Fruit fly (Drosophila melanogaster) whole organism: ENCODE results near the gene Teh1.

Source experiments
- CG8478 ChIP-seq: fragments of >200 bp; optimal IDR thresholded peaks from 2 replicates; lab custom pipeline; 2018; ENCODE audit warnings: inconsistent platforms
- Dll ChIP-seq: fragments of >200 bp; optimal IDR thresholded peaks from 2 replicates; lab custom pipeline; 2017
- EcR ChIP-seq, 2 experiments: fragments of >200 bp; optimal IDR thresholded peaks; 2 replicates each; lab custom pipeline; 2017; ENCODE audit warnings: missing biosample characterization in 2 of 2, missing genetic modification characterization in 2 of 2, missing genetic modification reagents in 2 of 2
- pan ChIP-seq: fragments of >200 bp; optimal IDR thresholded peaks from 2 replicates; lab custom pipeline; 2017
- psq ChIP-seq: fragments of >200 bp; optimal IDR thresholded peaks from 2 replicates; lab custom pipeline; 2017
- usp ChIP-seq: fragments of >200 bp; optimal IDR thresholded peaks from 2 replicates; lab custom pipeline; 2017; ENCODE audit warnings: missing biosample characterization, missing genetic modification characterization, mixed read lengths

Gene Teh1

DNA sequence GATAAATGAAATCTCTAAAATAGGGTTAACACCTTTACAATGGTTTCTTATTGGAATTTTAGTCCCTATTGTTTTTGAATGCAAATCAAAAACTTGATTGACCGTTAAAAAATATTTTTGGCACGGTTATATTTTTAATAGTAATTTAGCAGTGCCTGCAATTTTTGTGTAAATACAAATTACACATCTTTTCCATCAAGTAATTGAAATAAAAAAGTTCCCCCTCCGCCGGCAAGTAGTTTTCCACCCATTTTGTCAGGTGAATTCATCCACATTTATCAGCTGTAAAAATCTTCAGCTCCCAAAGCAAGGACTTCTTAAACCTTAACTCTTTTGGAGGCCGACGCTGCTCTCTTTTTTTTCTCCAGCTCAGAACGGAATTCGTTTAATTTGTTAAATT is 44.2 kb downstream of the Teh1 start, which contains the start of gene CG34302:
Gene CG34302 (minus strand): TSS at position 101 of the 400 bp plus-strand sequence.
- no peak for TF ChIP-seq EcR (GFP tag; optimal IDR thresholded peaks at IDR 0.05; lab: Kevin White, UChicago)

DNA sequence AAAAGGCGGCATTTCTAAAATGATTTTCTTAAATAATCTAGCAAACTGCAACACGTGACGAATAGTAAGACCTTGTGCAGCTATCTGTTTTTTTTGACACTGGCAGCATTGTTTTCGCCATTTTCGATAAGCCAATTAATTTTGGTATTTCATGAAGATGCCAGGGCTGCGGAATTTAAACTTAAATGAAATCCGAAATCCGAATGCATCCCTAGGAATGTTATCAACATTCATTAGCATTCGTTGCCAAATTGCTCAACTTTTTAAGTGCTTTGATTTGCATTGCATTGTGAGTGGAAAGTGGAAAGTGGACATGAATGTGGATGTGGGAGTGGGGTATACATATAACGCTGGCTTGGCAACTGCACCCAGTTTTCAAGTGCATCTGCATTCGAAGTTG is 46.8 kb downstream of the Teh1 start, which contains the start of gene CG42857:
Gene CG42857 (minus strand): TSS at position 101 of the 400 bp plus-strand sequence.
- no peak for TF ChIP-seq pan (lab: Kevin White, UChicago)
- TF ChIP-seq Dll (lab: Kevin White, UChicago), result no peak
- no peak for TF ChIP-seq usp (GFP tag; lab: Kevin White, UChicago)
- TF ChIP-seq psq (lab: Kevin White, UChicago), result no peak
- no peak for TF ChIP-seq CG8478 (lab: Kevin White, UChicago)
- TF ChIP-seq EcR (GFP tag; optimal IDR thresholded peaks at IDR 0.05; lab: Kevin White, UChicago), result no peak

DNA sequence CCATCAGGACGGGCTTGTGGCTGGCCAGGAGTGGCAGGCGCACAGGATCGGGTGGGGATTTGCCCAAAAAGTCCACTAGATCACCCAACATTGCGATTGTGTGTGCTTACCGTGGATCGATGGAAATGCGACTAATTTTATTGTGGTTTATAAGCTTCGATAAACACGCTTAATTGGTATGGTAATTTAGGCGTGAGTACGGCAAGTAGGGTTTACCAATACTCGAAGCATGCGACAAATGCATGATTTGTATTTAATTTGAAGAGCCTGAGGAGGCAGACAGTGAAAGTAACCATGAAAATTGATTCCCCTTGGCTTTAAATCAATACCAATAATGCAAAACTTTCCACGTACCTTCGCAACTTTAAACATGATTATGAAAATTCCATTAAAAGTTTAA is 48.1 kb downstream of the Teh1 start, which contains the start of gene CG9458:
Gene CG9458 (minus strand): TSS at position 101 of the 400 bp plus-strand sequence.
- TF ChIP-seq psq (lab: Kevin White, UChicago), result no peak
- no peak for TF ChIP-seq pan (lab: Kevin White, UChicago)
- TF ChIP-seq EcR (GFP tag; optimal IDR thresholded peaks at IDR 0.05; lab: Kevin White, UChicago), result no peak

DNA sequence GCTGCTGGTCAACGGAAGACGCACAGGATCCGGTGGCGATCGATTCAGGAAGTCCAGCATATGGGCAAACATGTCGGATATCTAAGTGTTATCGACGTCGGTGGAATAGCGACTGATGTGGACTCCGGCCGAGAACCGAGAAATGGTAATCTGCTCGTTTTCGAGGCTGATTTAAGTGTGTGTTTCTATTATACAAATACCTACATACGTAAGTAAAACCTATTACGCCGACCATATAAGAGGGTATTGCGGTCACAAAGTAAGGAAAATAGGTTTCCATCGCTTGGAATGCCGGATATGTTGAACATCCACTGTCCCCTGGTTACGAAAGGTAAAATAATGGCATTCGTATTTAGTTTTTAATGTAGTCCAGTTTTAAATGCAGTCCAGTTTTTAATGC is 49.6 kb downstream of the Teh1 start, which contains the start of gene CG9459:
Gene CG9459 (minus strand): TSS at position 101 of the 400 bp plus-strand sequence.
- no peak for TF ChIP-seq usp (GFP tag; lab: Kevin White, UChicago)
- no peak for TF ChIP-seq psq (lab: Kevin White, UChicago)
- TF ChIP-seq Dll (lab: Kevin White, UChicago), result no peak
- no peak for TF ChIP-seq EcR (GFP tag; optimal IDR thresholded peaks at IDR 0.05; lab: Kevin White, UChicago)
- no peak for TF ChIP-seq CG8478 (lab: Kevin White, UChicago)
- TF ChIP-seq pan (lab: Kevin White, UChicago), result no peak

DNA sequence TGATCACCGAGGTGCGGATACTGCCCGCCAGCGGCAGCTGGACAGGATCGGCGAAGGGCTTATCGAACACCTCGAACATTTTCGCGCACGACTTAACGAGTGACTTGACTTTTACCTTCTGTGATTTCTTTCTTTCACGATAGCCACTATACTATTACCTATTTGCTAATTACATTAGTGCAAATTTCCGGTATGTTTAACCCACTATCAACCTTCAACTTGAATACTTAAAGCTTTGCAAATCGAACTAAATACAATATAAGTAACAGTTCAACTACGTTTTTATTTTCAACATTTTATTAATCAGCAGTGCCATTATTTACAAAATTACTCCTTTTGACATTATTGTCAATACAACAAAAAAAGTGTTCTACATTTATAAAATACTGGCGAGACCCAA is 51.0 kb downstream of the Teh1 start, which contains the start of gene CG16904:
Gene CG16904 (minus strand): TSS at position 101 of the 400 bp plus-strand sequence.
- TF ChIP-seq EcR (GFP tag; optimal IDR thresholded peaks at IDR 0.05; lab: Kevin White, UChicago), result no peak
- no peak for TF ChIP-seq CG8478 (lab: Kevin White, UChicago)

DNA sequence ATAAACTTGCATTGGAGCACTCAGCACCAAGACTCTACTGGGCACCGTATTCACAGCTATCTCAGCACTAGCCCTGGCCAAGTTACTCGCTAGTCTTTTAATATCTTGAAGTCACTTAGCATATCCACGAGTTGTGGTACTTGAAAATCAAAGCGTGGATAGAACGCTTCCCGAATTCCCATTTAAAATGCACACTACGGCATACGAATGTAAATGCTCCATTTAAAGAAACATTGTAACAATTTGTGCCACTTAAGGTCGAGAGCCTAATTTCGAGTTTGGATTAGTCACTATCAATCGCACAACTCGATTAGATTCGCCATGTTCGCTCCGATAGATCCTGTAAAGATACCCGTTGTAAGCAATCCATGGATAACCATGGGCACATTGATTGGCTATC is 54.1 kb downstream of the Teh1 start, which contains the start of gene eloF:
Gene eloF (plus strand): TSS at position 301 of the 400 bp plus-strand sequence.
- TF ChIP-seq CG8478 (lab: Kevin White, UChicago) (no peak), psq (lab: Kevin White, UChicago) (no peak)

DNA sequence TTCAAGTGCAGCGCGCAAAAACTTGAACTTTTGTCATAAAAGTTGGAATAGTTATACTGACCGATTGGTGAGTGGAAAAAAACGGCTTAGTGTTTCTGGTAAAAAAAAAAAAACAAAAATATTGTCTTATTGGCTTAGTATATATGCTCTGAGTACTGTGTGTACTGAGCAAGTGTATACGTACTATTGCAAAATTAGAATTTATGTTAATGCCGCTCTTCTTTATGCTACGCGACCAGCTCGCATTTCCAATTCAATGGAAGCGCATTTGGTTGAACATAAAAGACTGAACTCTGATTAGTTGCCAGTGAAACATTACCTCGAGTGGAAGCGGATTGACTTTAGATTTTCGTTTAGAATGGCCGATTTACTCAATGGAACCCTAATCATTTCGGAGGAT is 55.5 kb downstream of the Teh1 start, which contains the start of gene CG8534:
Gene CG8534 (plus strand): TSS at position 301 of the 400 bp plus-strand sequence.
- no peak for TF ChIP-seq usp (GFP tag; lab: Kevin White, UChicago)
- TF ChIP-seq EcR (GFP tag; optimal IDR thresholded peaks at IDR 0.05; lab: Kevin White, UChicago), result no peak
- no peak for TF ChIP-seq psq (lab: Kevin White, UChicago)
- no peak for TF ChIP-seq Dll (lab: Kevin White, UChicago)
- TF ChIP-seq CG8478 (lab: Kevin White, UChicago), result no peak

DNA sequence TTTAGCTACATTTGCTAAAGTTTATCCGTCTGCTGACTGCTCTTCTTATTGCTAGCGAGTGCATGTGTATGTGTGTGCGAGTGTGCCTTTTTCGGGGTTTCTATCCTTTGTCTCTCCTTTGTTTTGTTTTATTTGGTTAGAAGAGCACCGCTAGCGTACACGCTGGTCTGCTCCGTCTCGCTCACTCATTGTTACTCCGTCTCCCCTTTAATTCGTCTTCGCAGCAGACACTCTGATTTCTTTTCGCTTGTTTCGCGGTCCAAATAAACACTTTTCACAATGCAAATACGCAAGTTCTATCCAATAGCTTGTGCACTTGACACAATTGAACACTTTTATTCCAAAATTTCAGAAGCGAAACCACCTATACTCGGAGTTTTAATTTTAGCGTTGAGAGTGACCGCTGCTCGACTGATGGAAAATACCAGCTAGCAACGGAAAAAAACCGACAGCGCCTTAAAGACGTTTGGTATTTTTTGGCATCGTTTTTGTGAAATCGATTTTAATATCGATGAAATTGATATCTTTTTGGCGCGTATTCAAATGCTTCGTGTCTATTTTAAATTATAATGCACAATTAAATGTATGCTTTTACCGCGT is 58.9 kb downstream of the Teh1 start, which contains the start of gene FBXO11:
Gene FBXO11 (minus strand): TSS at position 423 of the 600 bp plus-strand sequence.
- TF ChIP-seq EcR (GFP tag; optimal IDR thresholded peaks at IDR 0.05; lab: Kevin White, UChicago) (no peak), usp (GFP tag; lab: Kevin White, UChicago) (no peak), Dll (lab: Kevin White, UChicago) (no peak), psq (lab: Kevin White, UChicago) (peak; percentile 65), CG8478 (lab: Kevin White, UChicago) (peak; percentile 85), pan (lab: Kevin White, UChicago) (no peak)

DNA sequence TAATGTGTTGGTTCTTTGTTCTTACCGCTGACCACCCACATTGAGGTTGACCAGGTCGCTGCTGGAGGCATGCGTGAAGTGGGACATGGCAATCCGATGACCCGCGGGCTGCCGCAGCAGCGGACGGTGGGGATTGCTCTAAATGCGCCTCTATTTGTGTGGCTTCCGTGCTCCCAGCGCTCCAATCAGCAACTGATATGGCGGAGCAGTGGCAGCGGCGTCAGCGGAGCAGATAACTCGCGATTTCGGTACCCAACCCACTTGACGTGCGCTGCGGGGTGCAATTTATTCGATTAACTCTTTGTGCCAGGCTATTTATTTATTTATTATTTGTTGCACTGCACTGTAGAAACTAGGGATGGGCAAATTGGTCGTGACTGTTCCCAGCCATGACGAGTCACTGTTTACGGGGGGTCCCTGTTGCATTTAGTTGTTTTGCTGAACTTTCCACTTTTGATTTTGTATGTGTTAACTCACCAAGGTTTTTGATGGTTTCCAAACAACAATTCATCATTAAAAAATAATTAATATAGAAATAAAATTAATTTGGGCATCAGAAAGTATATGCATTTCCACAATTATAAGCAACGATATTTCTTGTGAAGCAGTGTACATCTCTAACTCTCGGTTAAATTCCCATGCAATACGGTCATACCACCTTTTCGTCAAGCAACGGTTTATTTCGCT is 67.1 kb downstream of the Teh1 start, which contains the start of the genes CG9467 and CG8526:
Gene CG9467 (minus strand): TSS at position 383 of the 687 bp plus-strand sequence.
Gene CG8526 (plus strand): TSS at position 637 of the 687 bp plus-strand sequence.
- TF ChIP-seq pan (lab: Kevin White, UChicago) (no peak), Dll (lab: Kevin White, UChicago) (no peak), usp (GFP tag; lab: Kevin White, UChicago) (no peak), psq (lab: Kevin White, UChicago) (no peak), CG8478 (lab: Kevin White, UChicago) (no peak), EcR (GFP tag; optimal IDR thresholded peaks at IDR 0.05; lab: Kevin White, UChicago) (no peak)

DNA sequence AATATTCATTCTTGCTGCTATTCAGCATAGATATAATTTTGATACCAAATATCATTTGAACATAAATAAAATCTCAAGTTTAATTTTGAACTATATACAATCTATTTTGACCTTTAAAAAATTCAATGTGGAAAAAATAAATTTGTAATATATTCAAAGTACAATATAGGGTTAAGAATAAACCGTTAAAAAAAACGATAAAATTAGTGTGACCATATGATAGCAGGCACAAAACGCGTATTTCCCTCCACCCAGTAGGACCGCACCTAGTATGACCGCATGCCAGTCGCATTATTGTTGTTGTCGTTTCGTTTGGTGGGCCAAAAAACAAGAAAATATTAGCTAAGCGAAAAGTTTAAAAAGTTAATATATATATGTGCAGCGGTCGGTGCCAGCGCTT is 74.9 kb downstream of the Teh1 start, which contains the start of gene CG8516:
Gene CG8516 (plus strand): TSS at position 278 of the 400 bp plus-strand sequence.
- no peak for TF ChIP-seq CG8478 (lab: Kevin White, UChicago)
- TF ChIP-seq psq (lab: Kevin White, UChicago), result no peak
- no peak for TF ChIP-seq usp (GFP tag; lab: Kevin White, UChicago)
- no peak for TF ChIP-seq pan (lab: Kevin White, UChicago)
- no peak for TF ChIP-seq EcR (GFP tag; optimal IDR thresholded peaks at IDR 0.05; lab: Kevin White, UChicago)
- TF ChIP-seq Dll (lab: Kevin White, UChicago), result no peak

DNA sequence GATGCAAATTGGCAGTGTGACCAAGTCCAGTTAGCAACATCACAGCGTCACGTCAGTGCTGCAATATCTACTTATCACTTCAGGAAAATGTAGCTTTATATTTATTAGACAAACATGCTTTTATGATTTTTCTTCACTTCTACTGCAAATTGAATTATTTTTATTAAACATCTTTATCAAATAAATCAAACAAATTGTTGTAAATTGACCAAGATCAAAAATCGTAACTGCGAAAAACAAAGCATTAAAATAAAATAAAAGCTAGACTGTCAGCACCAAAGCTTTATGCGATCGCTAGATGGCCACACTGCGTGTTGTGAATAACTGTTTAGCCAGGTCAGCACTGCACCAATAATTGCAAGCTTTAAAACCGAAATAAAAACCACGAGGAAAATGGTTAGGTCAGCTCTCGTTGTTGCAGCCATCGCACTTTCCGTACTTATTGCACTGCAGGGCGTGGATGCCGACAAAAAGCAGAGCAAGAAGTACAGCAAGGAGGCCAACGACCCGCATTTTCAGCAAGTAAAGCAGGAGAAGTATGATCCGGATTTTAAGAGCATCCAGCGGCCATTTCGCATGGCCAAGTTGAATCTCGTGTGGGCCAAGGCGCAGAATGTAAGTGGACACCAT is 76.6 kb downstream of the Teh1 start, which contains the start of the genes CG12945 and CG8507:
Gene CG12945 (minus strand): TSS at position 45 of the 630 bp plus-strand sequence.
Gene CG8507 (plus strand): TSS at position 307 of the 630 bp plus-strand sequence.
- no peak for TF ChIP-seq Dll (lab: Kevin White, UChicago)
- no peak for TF ChIP-seq EcR (GFP tag; optimal IDR thresholded peaks at IDR 0.05; lab: Kevin White, UChicago)
- TF ChIP-seq psq (lab: Kevin White, UChicago), result no peak
- no peak for TF ChIP-seq CG8478 (lab: Kevin White, UChicago)
